Fruit fly (Drosophila melanogaster): Measurements from ENCODE around the gene Ada2b.

dm6 chr3R:8233864-8234263, 6.5 kb downstream of the Ada2b start:
- TF ChIP-seq CTCF (optimal IDR thresholded peaks at IDR 0.05) = no peak
- no peak for TF ChIP-seq CG8478 (optimal IDR thresholded peaks at IDR 0.05)
